Worm (Caenorhabditis elegans) whole organism, dauer: Measurements from ENCODE around the gene srz-31.

ENCODE experiments used
- unc-62 ChIP-seq: sonication (generic microtip); optimal IDR thresholded peaks from 2 replicates; lab custom pipeline; 2017; ENCODE audit warnings: missing biosample characterization, missing genetic modification reagents, missing genetic modification characterization

Gene srz-31

ce11 chrIV:14129091-14129490, 8.1 kb upstream of the srz-31 start, which contains the start of gene srz-42:
Gene srz-42, plus strand, starts transcription at chrIV:14129391.
- TF ChIP-seq unc-62 (GFP tag; lab: Kevin White, UChicago), result no peak

ce11 chrIV:14131770-14132169, 5.4 kb upstream of the srz-31 start, which contains the start of gene srz-59:
Gene srz-59, plus strand, starts transcription at chrIV:14132070.
- TF ChIP-seq unc-62 (GFP tag; lab: Kevin White, UChicago), result no peak

- no peak for TF ChIP-seq unc-62 (GFP tag; lab: Kevin White, UChicago)
Measured at ce11 chrIV:14133400-14133799, 3.8 kb upstream of the srz-31 start.

- TF ChIP-seq unc-62 (GFP tag; lab: Kevin White, UChicago), result no peak
Measured at ce11 chrIV:14143042-14143441, 5.9 kb downstream of the srz-31 start.

ce11 chrIV:14145594-14145993, 8.4 kb downstream of the srz-31 start, which contains the start of gene oac-37:
Gene oac-37, plus strand, starts transcription at chrIV:14145894.
- no peak for TF ChIP-seq unc-62 (GFP tag; lab: Kevin White, UChicago)

ce11 chrIV:14153261-14153660, 16.1 kb downstream of the srz-31 start, which contains the start of gene oac-38:
Gene oac-38, minus strand, starts transcription at chrIV:14153361.
- TF ChIP-seq unc-62 (GFP tag; lab: Kevin White, UChicago), result no peak

ce11 chrIV:14158086-14158485, 20.9 kb downstream of the srz-31 start, which contains the start of gene R05A10.8:
Gene R05A10.8, minus strand, starts transcription at chrIV:14158186.
- no peak for TF ChIP-seq unc-62 (GFP tag; lab: Kevin White, UChicago)

ce11 chrIV:14162772-14163171, 25.6 kb downstream of the srz-31 start, which contains the start of gene R05A10.7:
Gene R05A10.7, minus strand, starts transcription at chrIV:14162872.
- TF ChIP-seq unc-62 (GFP tag; lab: Kevin White, UChicago), result no peak

ce11 chrIV:14164109-14164508, 26.9 kb downstream of the srz-31 start:
- TF ChIP-seq unc-62 (GFP tag; lab: Kevin White, UChicago), result no peak

- TF ChIP-seq unc-62 (GFP tag; lab: Kevin White, UChicago), result no peak
Measured at ce11 chrIV:14165476-14165875, 28.3 kb downstream of the srz-31 start, which contains the start of gene R05A10.6. Gene R05A10.6, plus strand, starts transcription at chrIV:14165776.

- TF ChIP-seq unc-62 (GFP tag; lab: Kevin White, UChicago), result no peak
Measured at ce11 chrIV:14172181-14172580, 35.0 kb downstream of the srz-31 start, which contains the start of gene R05A10.4. Gene R05A10.4, plus strand, starts transcription at chrIV:14172481.

- no peak for TF ChIP-seq unc-62 (GFP tag; lab: Kevin White, UChicago)
Measured at ce11 chrIV:14176373-14176772, 39.2 kb downstream of the srz-31 start, which contains the start of gene R05A10.3. Gene R05A10.3, minus strand, starts transcription at chrIV:14176473.

ce11 chrIV:14177058-14177457, 39.9 kb downstream of the srz-31 start, which contains the start of gene R05A10.2:
Gene R05A10.2, plus strand, starts transcription at chrIV:14177271.
- TF ChIP-seq unc-62 (GFP tag; lab: Kevin White, UChicago), result no peak

ce11 chrIV:14182077-14182476, 44.9 kb downstream of the srz-31 start, which contains the start of gene R05A10.1:
Gene R05A10.1, plus strand, starts transcription at chrIV:14182377.
- no peak for TF ChIP-seq unc-62 (GFP tag; lab: Kevin White, UChicago)

- no peak for TF ChIP-seq unc-62 (GFP tag; lab: Kevin White, UChicago)
Measured at ce11 chrIV:14186264-14186663, 49.1 kb downstream of the srz-31 start.
